Worm (Caenorhabditis elegans): ENCODE measurements around the gene znfx-1.

DNA sequence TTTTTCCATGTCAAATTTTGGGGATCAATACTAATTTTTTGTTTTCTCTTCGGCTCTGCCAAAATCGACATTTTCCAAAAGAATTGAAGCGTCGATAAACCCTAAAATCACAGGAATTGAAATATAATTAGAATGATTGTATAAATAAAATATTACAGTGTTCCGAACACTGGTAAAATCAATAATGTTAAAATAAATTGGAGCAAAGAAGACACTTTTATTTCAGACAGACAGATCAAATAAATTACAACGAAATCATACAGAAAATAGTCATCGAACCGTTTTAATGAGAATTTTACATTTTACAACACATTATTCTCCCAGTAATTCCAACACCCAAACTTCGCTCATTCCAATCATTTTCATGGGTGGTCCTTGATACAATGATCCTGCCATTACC lies 45.7 kb upstream of the znfx-1 start, which contains the start of gene T23G7.3:
- no peak for TF ChIP-seq egl-27 (tag; optimal IDR thresholded peaks at IDR 0.05)
- TF ChIP-seq elt-1 (tag; optimal IDR thresholded peaks at IDR 0.05), result no peak
